Worm (Caenorhabditis elegans) whole organism, L4/young adult: ENCODE measurements around the gene fbxb-103.

ENCODE experiments used
- W03F9.2 ChIP-seq: fragments of 150-350 bp; optimal IDR thresholded peaks from 2 replicates; lab custom pipeline; 2014; ENCODE audit warnings: missing biosample characterization, missing genetic modification characterization
- dao-5 ChIP-seq: sonication (generic microtip); optimal IDR thresholded peaks from 2 replicates; lab custom pipeline; 2016; ENCODE audit warnings: missing genotype, missing genetic modification characterization, moderate library complexity, missing compliant biosample characterization
- him-1 ChIP-seq: sonication (generic microtip); optimal IDR thresholded peaks from 2 replicates; lab custom pipeline; 2016; ENCODE audit warnings: missing genotype, missing genetic modification reagents, missing genetic modification characterization, missing compliant biosample characterization

DNA sequence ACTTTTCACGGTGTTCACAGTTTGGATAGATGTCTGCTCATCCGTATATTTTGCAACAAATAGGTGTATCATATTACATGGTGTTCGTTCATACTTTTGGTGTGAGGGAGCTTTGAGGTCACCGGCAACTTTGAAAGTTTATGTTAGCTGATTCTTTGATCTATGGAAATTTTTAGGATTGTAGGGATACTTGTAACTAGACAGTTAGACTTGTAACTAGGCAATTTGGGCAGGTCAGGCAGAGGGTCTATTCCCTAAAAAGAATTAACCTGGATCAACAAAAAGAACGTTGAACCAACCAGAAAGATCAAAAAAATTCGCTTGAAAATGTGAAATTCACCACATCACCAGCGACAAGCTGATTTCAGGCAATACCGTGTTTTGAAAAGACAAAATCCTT, 13.0 kb upstream of the fbxb-103 start:
- no peak for TF ChIP-seq W03F9.2 (tag; lab: Kevin White, UChicago)
- no peak for TF ChIP-seq him-1 (tag; lab: Kevin White, UChicago)
- no peak for TF ChIP-seq dao-5 (tag; lab: Kevin White, UChicago)
